Fruit fly (Drosophila melanogaster) whole organism, prepupa: ENCODE measurements around the gene CG8292.

Source experiments
- Blimp-1 ChIP-seq: fragments of 200-800 bp; sonication (Bioruptor generic); optimal IDR thresholded peaks from 3 replicates; lab custom pipeline; 2017; ENCODE audit warnings: missing biosample characterization, missing genetic modification characterization, mild to moderate bottlenecking, moderate library complexity, missing genetic modification reagents
- CG10631 ChIP-seq: fragments of 200-800 bp; sonication (Bioruptor generic); optimal IDR thresholded peaks from 2 replicates; lab custom pipeline; 2016; ENCODE audit warnings: missing biosample characterization, missing genetic modification characterization
- CG11294 ChIP-seq: fragments of 200-800 bp; sonication (Bioruptor generic); IDR thresholded peaks from 2 replicates; pipeline ENCODE4 v1.3.6; 2022; ENCODE audit warnings: missing biosample characterization, missing genetic modification characterization
- CG11762 ChIP-seq: fragments of 200-800 bp; sonication (Bioruptor generic); optimal IDR thresholded peaks from 3 replicates; lab custom pipeline; 2016; ENCODE audit warnings: missing biosample characterization, missing genetic modification characterization; ENCODE audit not compliant: insufficient read depth
- CG11902 ChIP-seq: fragments of 200-800 bp; sonication (Bioruptor generic); optimal IDR thresholded peaks from 3 replicates; lab custom pipeline; 2016; ENCODE audit warnings: missing biosample characterization, missing genetic modification characterization
- CG15336 ChIP-seq: fragments of 200-800 bp; sonication (Bioruptor generic); IDR thresholded peaks from 2 replicates; pipeline ENCODE4 v1.3.6; 2022; ENCODE audit warnings: missing biosample characterization, missing genetic modification characterization
- CG1621 ChIP-seq: fragments of 200-800 bp; sonication (Bioruptor generic); optimal IDR thresholded peaks from 3 replicates; lab custom pipeline; 2018; ENCODE audit warnings: missing biosample characterization, mild to moderate bottlenecking, missing genetic modification characterization
- CG16779 ChIP-seq: fragments of 200-800 bp; sonication (Bioruptor generic); optimal IDR thresholded peaks from 3 replicates; lab custom pipeline; 2017; ENCODE audit warnings: missing biosample characterization, mild to moderate bottlenecking, missing genetic modification characterization
- CG31627 ChIP-seq: fragments of 200-800 bp; sonication (Bioruptor generic); optimal IDR thresholded peaks from 3 replicates; lab custom pipeline; 2016; ENCODE audit warnings: missing biosample characterization, missing genetic modification characterization
- CG32006 ChIP-seq: fragments of 200-800 bp; sonication (Bioruptor generic); optimal IDR thresholded peaks from 3 replicates; lab custom pipeline; 2017; ENCODE audit warnings: missing biosample characterization, mild to moderate bottlenecking, missing genetic modification characterization
- CG3919 ChIP-seq: fragments of 200-800 bp; sonication (Bioruptor generic); optimal IDR thresholded peaks from 3 replicates; lab custom pipeline; 2016; ENCODE audit warnings: missing biosample characterization, missing genetic modification characterization
- CG4318 ChIP-seq: fragments of 200-800 bp; sonication (Bioruptor generic); optimal IDR thresholded peaks from 3 replicates; lab custom pipeline; 2017; ENCODE audit warnings: missing biosample characterization, mild to moderate bottlenecking, missing genetic modification characterization
- CG6276 ChIP-seq: fragments of 200-800 bp; sonication (Bioruptor generic); optimal IDR thresholded peaks from 2 replicates; lab custom pipeline; 2017; ENCODE audit warnings: missing biosample characterization, mild to moderate bottlenecking, missing genetic modification characterization
- CG6792 ChIP-seq: fragments of 200-800 bp; sonication (Bioruptor generic); optimal IDR thresholded peaks from 3 replicates; lab custom pipeline; 2016; ENCODE audit warnings: missing biosample characterization, missing genetic modification characterization
- CG6808 ChIP-seq: fragments of 200-800 bp; sonication (Bioruptor generic); optimal IDR thresholded peaks from 3 replicates; lab custom pipeline; 2017; ENCODE audit warnings: missing biosample characterization, missing genetic modification characterization, mild to moderate bottlenecking, moderate library complexity, missing genetic modification reagents
- CG6854 ChIP-seq: fragments of 200-800 bp; sonication (Bioruptor generic); optimal IDR thresholded peaks from 2 replicates; lab custom pipeline; 2017; ENCODE audit warnings: missing biosample characterization, mild to moderate bottlenecking, missing genetic modification characterization
- CG7368 ChIP-seq: fragments of 200-800 bp; sonication (Bioruptor generic); optimal IDR thresholded peaks from 3 replicates; lab custom pipeline; 2016; ENCODE audit warnings: missing biosample characterization, missing genetic modification characterization
- CG8119 ChIP-seq: fragments of 200-800 bp; sonication (Bioruptor generic); IDR thresholded peaks from 3 replicates; pipeline ENCODE4 v1.3.6; 2022; ENCODE audit warnings: missing biosample characterization, missing genetic modification characterization
- CG8319 ChIP-seq: fragments of 200-800 bp; sonication (Bioruptor generic); optimal IDR thresholded peaks from 3 replicates; lab custom pipeline; 2016; ENCODE audit warnings: missing biosample characterization, missing genetic modification characterization
- CG8632 ChIP-seq: fragments of 200-800 bp; sonication (Bioruptor generic); optimal IDR thresholded peaks from 3 replicates; lab custom pipeline; 2016; ENCODE audit warnings: missing biosample characterization, missing genetic modification characterization
- Eip75B ChIP-seq: fragments of 200-800 bp; sonication (Bioruptor generic); optimal IDR thresholded peaks from 3 replicates; lab custom pipeline; 2016; ENCODE audit warnings: missing biosample characterization, missing genetic modification characterization
- Eip78C ChIP-seq: fragments of 200-800 bp; sonication (Bioruptor generic); peaks from one replicate; lab custom pipeline; 2016; ENCODE audit warnings: missing biosample characterization, missing genetic modification characterization
- Eip93F ChIP-seq: fragments of 200-800 bp; sonication (Bioruptor generic); optimal IDR thresholded peaks from 2 replicates; lab custom pipeline; 2016; ENCODE audit warnings: missing biosample characterization, mild to moderate bottlenecking, missing genetic modification characterization
- Gug ChIP-seq: fragments of 200-800 bp; sonication (Bioruptor generic); IDR thresholded peaks from 2 replicates; pipeline ENCODE4 v1.3.6; 2022; ENCODE audit warnings: missing biosample characterization, missing genetic modification characterization
- Hr38 ChIP-seq: sonication (Bioruptor generic); optimal IDR thresholded peaks from 2 replicates; lab custom pipeline; 2016; ENCODE audit warnings: missing biosample characterization, missing genetic modification characterization
- Hr4 ChIP-seq: fragments of 200-800 bp; sonication (Bioruptor generic); optimal IDR thresholded peaks from 3 replicates; lab custom pipeline; 2016; ENCODE audit warnings: missing biosample characterization, missing genetic modification characterization
- Lpt ChIP-seq: fragments of 200-800 bp; sonication (Bioruptor generic); optimal IDR thresholded peaks from 3 replicates; lab custom pipeline; 2016; ENCODE audit warnings: missing biosample characterization, missing genetic modification characterization
- Met ChIP-seq: fragments of 200-800 bp; sonication (Bioruptor generic); optimal IDR thresholded peaks from 3 replicates; lab custom pipeline; 2016; ENCODE audit warnings: missing biosample characterization, missing genetic modification characterization
- OdsH ChIP-seq: fragments of 200-800 bp; sonication (Bioruptor generic); optimal IDR thresholded peaks from 3 replicates; lab custom pipeline; 2016; ENCODE audit warnings: missing biosample characterization, missing genetic modification characterization
- Smox ChIP-seq: fragments of 200-800 bp; sonication (Bioruptor generic); optimal IDR thresholded peaks from 3 replicates; lab custom pipeline; 2016; ENCODE audit warnings: missing biosample characterization, missing genetic modification characterization
- Sox102F ChIP-seq: fragments of 200-800 bp; sonication (Bioruptor generic); optimal IDR thresholded peaks from 2 replicates; lab custom pipeline; 2016; ENCODE audit warnings: missing biosample characterization, mild to moderate bottlenecking, missing genetic modification characterization
- Sox14 ChIP-seq: fragments of 200-800 bp; sonication (Bioruptor generic); optimal IDR thresholded peaks from 3 replicates; lab custom pipeline; 2016; ENCODE audit warnings: missing biosample characterization, missing genetic modification characterization
- Sox15 ChIP-seq: fragments of 200-800 bp; sonication (Bioruptor generic); optimal IDR thresholded peaks from 3 replicates; lab custom pipeline; 2016; ENCODE audit warnings: missing biosample characterization, missing genetic modification characterization
- achi ChIP-seq: fragments of 200-800 bp; sonication (Bioruptor generic); optimal IDR thresholded peaks from 3 replicates; lab custom pipeline; 2016; ENCODE audit warnings: missing biosample characterization, missing genetic modification characterization
- acj6 ChIP-seq: fragments of 200-800 bp; sonication (Bioruptor generic); optimal IDR thresholded peaks from 3 replicates; lab custom pipeline; 2016; ENCODE audit warnings: missing biosample characterization, missing genetic modification characterization
- cyc ChIP-seq: fragments of 200-800 bp; sonication (Bioruptor generic); optimal IDR thresholded peaks from 3 replicates; lab custom pipeline; 2016; ENCODE audit warnings: missing biosample characterization, missing genetic modification characterization
- dsx ChIP-seq: fragments of 200-800 bp; optimal IDR thresholded peaks from 3 replicates; lab custom pipeline; 2019; ENCODE audit warnings: missing biosample characterization, mild to moderate bottlenecking, missing genetic modification characterization, moderate library complexity; ENCODE audit not compliant: poor library complexity, severe bottlenecking
- esn ChIP-seq: fragments of 200-800 bp; sonication (Bioruptor generic); optimal IDR thresholded peaks from 2 replicates; lab custom pipeline; 2016; ENCODE audit warnings: missing biosample characterization, mild to moderate bottlenecking, missing genetic modification characterization, moderate library complexity
- fd59A ChIP-seq: fragments of 200-800 bp; sonication (Bioruptor generic); optimal IDR thresholded peaks from 2 replicates; lab custom pipeline; 2017; ENCODE audit warnings: missing biosample characterization, mild to moderate bottlenecking, missing genetic modification characterization, missing genetic modification reagents
- fd85E ChIP-seq: fragments of 200-800 bp; sonication (Bioruptor generic); optimal IDR thresholded peaks from 3 replicates; lab custom pipeline; 2016; ENCODE audit warnings: missing biosample characterization, missing genetic modification characterization
- fkh ChIP-seq: fragments of 200-800 bp; sonication (Bioruptor generic); optimal IDR thresholded peaks from 3 replicates; lab custom pipeline; 2017; ENCODE audit warnings: missing biosample characterization, mild to moderate bottlenecking, missing genetic modification characterization, moderate library complexity
- net ChIP-seq: fragments of 200-800 bp; sonication (Bioruptor generic); optimal IDR thresholded peaks from 3 replicates; lab custom pipeline; 2016; ENCODE audit warnings: missing biosample characterization, missing genetic modification characterization
- pdm3 ChIP-seq: fragments of 200-800 bp; sonication (Bioruptor generic); optimal IDR thresholded peaks from 3 replicates; lab custom pipeline; 2016; ENCODE audit warnings: missing biosample characterization, missing genetic modification characterization
- ss ChIP-seq, 2 experiments: fragments of 200-800 bp; sonication (Bioruptor generic); optimal IDR thresholded peaks; 2 replicates in 1 of 2; 3 replicates in 1 of 2; lab custom pipeline; 2017 to 2018; ENCODE audit warnings: mild to moderate bottlenecking in 2 of 2, missing biosample characterization in 2 of 2, missing genetic modification characterization in 2 of 2, moderate library complexity in 1 of 2
- svp ChIP-seq: fragments of 200-800 bp; sonication (Bioruptor generic); peaks from one replicate; lab custom pipeline; 2016; ENCODE audit warnings: missing biosample characterization, missing genetic modification characterization
- topi ChIP-seq: fragments of 200-800 bp; sonication (Bioruptor generic); optimal IDR thresholded peaks from 3 replicates; lab custom pipeline; 2016; ENCODE audit warnings: missing biosample characterization, missing genetic modification characterization
- vri ChIP-seq: fragments of 200-800 bp; sonication (Bioruptor generic); optimal IDR thresholded peaks from 3 replicates; lab custom pipeline; 2016; ENCODE audit warnings: missing biosample characterization, mild to moderate bottlenecking, missing genetic modification characterization

The CG8292 gene

dm6 chr2L:8205871-8206270, 11.9 kb downstream of the CG8292 start, which contains the start of gene CG8419:
CG8419 (plus strand) TSS chr2L:8206171.
- TF ChIP-seq Sox15 (GFP tag; lab: Kevin White, UChicago) (no peak), fd85E (no peak), svp (GFP tag; lab: Kevin White, UChicago) (no peak), CG6276 (GFP tag; lab: Kevin White, UChicago) (no peak), fd59A (GFP tag; lab: Kevin White, UChicago) (no peak), Sox102F (GFP tag; lab: Kevin White, UChicago) (no peak), CG32006 (GFP tag; lab: Kevin White, UChicago) (no peak), Eip75B (no peak), Gug (GFP tag; lab: Robert Waterston, UW) (no peak), CG11294 (GFP tag; lab: Robert Waterston, UW) (no peak), Eip93F (GFP tag; lab: Kevin White, UChicago) (no peak), Hr4 (no peak), CG11902 (no peak), Blimp-1 (no peak), fkh (GFP tag; lab: Kevin White, UChicago) (no peak), esn (GFP tag; lab: Kevin White, UChicago) (no peak), acj6 (GFP tag; lab: Kevin White, UChicago) (no peak), CG31627 (GFP tag; lab: Kevin White, UChicago) (no peak), CG6854 (no peak), CG6808 (GFP tag; lab: Kevin White, UChicago) (no peak)

DNA sequence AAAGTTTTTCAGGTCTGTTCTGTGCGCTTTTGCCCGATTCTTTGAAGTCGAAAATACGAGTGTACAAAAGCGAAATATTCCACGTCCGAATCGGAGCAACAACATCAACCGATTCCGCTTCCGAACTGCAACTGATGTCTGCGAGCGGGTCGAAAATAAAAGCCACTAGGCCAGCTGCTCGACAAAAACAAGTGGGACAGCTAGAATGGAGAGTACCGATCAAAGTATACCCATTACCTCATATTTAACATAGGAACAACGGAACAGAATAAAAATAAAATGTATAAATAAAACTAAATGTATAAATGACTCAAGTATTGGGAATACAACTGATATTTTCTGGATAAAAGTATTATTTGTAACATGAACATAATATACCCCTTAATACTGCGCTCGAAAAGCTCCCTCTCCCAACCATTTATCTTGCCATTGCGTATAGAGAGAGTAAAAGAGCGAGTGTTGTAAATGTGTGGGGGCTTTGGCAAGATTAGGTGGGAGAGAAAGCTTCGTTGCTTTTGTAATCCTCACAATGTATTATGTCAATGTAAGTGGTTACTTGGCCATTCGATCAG, 12.7 kb downstream of the CG8292 start, which contains the start of gene SLC5A11:
Gene SLC5A11 (minus strand): TSS at position 137 of the 572 bp plus-strand sequence.
- TF ChIP-seq Sox14 (GFP tag; lab: Kevin White, UChicago) (peak; percentile 99), CG8319 (GFP tag; lab: Kevin White, UChicago) (peak; percentile 96), Met (GFP tag; lab: Kevin White, UChicago) (peak; percentile 98), Eip75B (peak; percentile 98), achi (peak; percentile 97), Blimp-1 (peak; percentile 87), Sox15 (GFP tag; lab: Kevin White, UChicago) (peak; percentile 89), Gug (GFP tag; lab: Robert Waterston, UW) (peak; percentile 96), CG16779 (tag; lab: Kevin White, UChicago) (peak; percentile 91), CG6854 (peak; percentile 98), CG11762 (GFP tag; lab: Kevin White, UChicago) (peak; percentile 97), Hr4 (peak; percentile 87), CG8632 (GFP tag; lab: Kevin White, UChicago) (peak; percentile 92), CG6276 (GFP tag; lab: Kevin White, UChicago) (peak; percentile 95), ss (GFP tag; optimal IDR thresholded peaks at IDR 0.05; lab: Kevin White, UChicago) (peak; percentile 99 to 100), OdsH (peak; percentile 97), topi (GFP tag; lab: Kevin White, UChicago) (peak; percentile 100), Sox102F (GFP tag; lab: Kevin White, UChicago) (peak; percentile 94), Eip78C (peak; percentile 100), Hr38 (no peak), svp (GFP tag; lab: Kevin White, UChicago) (peak; percentile 100), Lpt (GFP tag; lab: Kevin White, UChicago) (peak; percentile 84), CG7368 (GFP tag; lab: Kevin White, UChicago) (peak; percentile 99), CG6808 (GFP tag; lab: Kevin White, UChicago) (peak; percentile 92), acj6 (GFP tag; lab: Kevin White, UChicago) (peak; percentile 87), pdm3 (peak; percentile 93), CG11294 (GFP tag; lab: Robert Waterston, UW) (peak; percentile 95), vri (GFP tag; lab: Kevin White, UChicago) (peak; percentile 97), CG8119 (GFP tag; lab: Robert Waterston, UW) (peak; percentile 99), CG3919 (peak; percentile 100), CG4318 (no peak), Smox (GFP tag; lab: Kevin White, UChicago) (peak; percentile 96), CG6792 (peak; percentile 94), esn (GFP tag; lab: Kevin White, UChicago) (peak; percentile 98), fkh (GFP tag; lab: Kevin White, UChicago) (peak; percentile 98), CG15336 (GFP tag; lab: Robert Waterston, UW) (peak; percentile 100), CG10631 (GFP tag; lab: Kevin White, UChicago) (peak; percentile 95), Eip93F (GFP tag; lab: Kevin White, UChicago) (peak; percentile 99), dsx (GFP tag; lab: Kevin White, UChicago) (peak; percentile 99), cyc (GFP tag; lab: Kevin White, UChicago) (peak; percentile 99), CG1621 (tag; lab: Kevin White, UChicago) (peak; percentile 85), net (GFP tag; lab: Kevin White, UChicago) (peak; percentile 100)
